Fruit fly (Drosophila melanogaster): ENCODE results near the gene beta-PheRS.

beta-PheRS gene

dm6 chr3R:24230423-24231205 is 21.9 kb downstream of the beta-PheRS start, which contains the start of gene mask (continued):
- TF ChIP-seq Hmr (GFP tag; optimal IDR thresholded peaks at IDR 0.05) (peak; percentile 86), fd3F (GFP tag; optimal IDR thresholded peaks at IDR 0.05) (peak; percentile 75), Side (GFP tag; optimal IDR thresholded peaks at IDR 0.05) (peak; percentile 86), bowl (GFP tag; IDR thresholded peaks at IDR 0.05) (peak; percentile 58), luna (GFP tag; optimal IDR thresholded peaks at IDR 0.05) (peak; percentile 84), H15 (GFP tag; IDR thresholded peaks at IDR 0.05) (peak; percentile 82), odd (GFP tag; optimal IDR thresholded peaks at IDR 0.05) (peak; percentile 73), CG31224 (GFP tag; IDR thresholded peaks at IDR 0.05) (peak; percentile 67), klu (GFP tag; IDR thresholded peaks at IDR 0.05) (no peak), CG1603 (tag; optimal IDR thresholded peaks at IDR 0.05) (peak; percentile 62), ems (GFP tag; optimal IDR thresholded peaks at IDR 0.05) (peak; percentile 48), CG15514 (GFP tag; optimal IDR thresholded peaks at IDR 0.05) (peak; percentile 76), CG10321 (GFP tag; IDR thresholded peaks at IDR 0.05) (peak; percentile 96), croc (GFP tag; conservative IDR thresholded peaks at IDR 0.05) (0 out of 3 replicates have a peak, but pooled peaks have one; percentile 26), Trl (optimal IDR thresholded peaks at IDR 0.05) (no peak), Trl (GFP tag; optimal IDR thresholded peaks at IDR 0.05) (peak; percentile 87), trh (GFP tag; optimal IDR thresholded peaks at IDR 0.05) (peak; percentile 34), Tbp (GFP tag; optimal IDR thresholded peaks at IDR 0.05) (no peak), Jarid2 (GFP tag; optimal IDR thresholded peaks at IDR 0.05) (peak; percentile 51), CG4404 (GFP tag; IDR thresholded peaks at IDR 0.05) (no peak), Asciz (GFP tag; optimal IDR thresholded peaks at IDR 0.05) (peak; percentile 55), pb (GFP tag; optimal IDR thresholded peaks at IDR 0.05) (peak; percentile 82), CG17612 (GFP tag; IDR thresholded peaks at IDR 0.05) (peak; percentile 33; the same call in 1 of the 2 replicates), slp2 (GFP tag; optimal IDR thresholded peaks at IDR 0.05) (peak; percentile 81), lmd (GFP tag; IDR thresholded peaks at IDR 0.05) (peak; percentile 58), tll (GFP tag; optimal IDR thresholded peaks at IDR 0.05) (peak in 1 of 2 experiments; percentile 62), Chrac-16 (GFP tag; optimal IDR thresholded peaks at IDR 0.05) (peak; percentile 27), ara (GFP tag; IDR thresholded peaks at IDR 0.05) (peak; percentile 71)

- peak; percentile 82 for TF ChIP-seq sna (GFP tag; IDR thresholded peaks at IDR 0.05; ENCODE audit: partially characterized antibody)
- no peak for TF ChIP-seq fd3F (GFP tag; optimal IDR thresholded peaks at IDR 0.05)
- no peak for TF ChIP-seq CG13894 (tag; optimal IDR thresholded peaks at IDR 0.05)
- no peak for TF ChIP-seq sd (tag; optimal IDR thresholded peaks at IDR 0.05)
- no peak for TF ChIP-seq prd (optimal IDR thresholded peaks at IDR 0.05)
- no peak for TF ChIP-seq prd (GFP tag; IDR thresholded peaks at IDR 0.05)
- no peak for TF ChIP-seq YL-1 (GFP tag; optimal IDR thresholded peaks at IDR 0.05)
- peak; percentile 53 for TF ChIP-seq CG1603 (tag; optimal IDR thresholded peaks at IDR 0.05)
- TF ChIP-seq phol (tag; optimal IDR thresholded peaks at IDR 0.05): no peak
- no peak for TF ChIP-seq Rx (GFP tag; IDR thresholded peaks at IDR 0.05)
- no peak for TF ChIP-seq pfk (GFP tag; optimal IDR thresholded peaks at IDR 0.05)
- peak; percentile 98 for TF ChIP-seq CG6791 (GFP tag; IDR thresholded peaks at IDR 0.05; ENCODE audit: partially characterized antibody)
- TF ChIP-seq bcd (GFP tag; optimal IDR thresholded peaks at IDR 0.05): no peak
- TF ChIP-seq Sin3A (optimal IDR thresholded peaks at IDR 0.05): peak; percentile 52
- no peak for TF ChIP-seq CG5953 (GFP tag; IDR thresholded peaks at IDR 0.05)
- peak; percentile 92 for TF ChIP-seq HLH4C (GFP tag; IDR thresholded peaks at IDR 0.05; ENCODE audit: partially characterized antibody)
- no peak for TF ChIP-seq CG7987 (GFP tag; optimal IDR thresholded peaks at IDR 0.05)
- no peak for TF ChIP-seq CG9437 (GFP tag; optimal IDR thresholded peaks at IDR 0.05)
- no peak for TF ChIP-seq tup (GFP tag; optimal IDR thresholded peaks at IDR 0.05)
- TF ChIP-seq zen2 (GFP tag; IDR thresholded peaks at IDR 0.05; ENCODE audit: partially characterized antibody): peak; percentile 92
- TF ChIP-seq Camta (GFP tag; optimal IDR thresholded peaks at IDR 0.05): no peak
- no peak for TF ChIP-seq D19A (tag; optimal IDR thresholded peaks at IDR 0.05)
- TF ChIP-seq pan (optimal IDR thresholded peaks at IDR 0.05): no peak
- no peak for TF ChIP-seq pan (GFP tag; optimal IDR thresholded peaks at IDR 0.05 in 1 of 2, IDR thresholded peaks at IDR 0.05 in 1 of 2)
Observed at dm6 chr3R:24229870-24230422, 22.5 kb downstream of the beta-PheRS start, which contains the start of gene Spase22-23. Gene Spase22-23, minus strand, starts transcription at chr3R:24230035.

All from whole organism, embryonic.